Fruit fly (Drosophila melanogaster) whole organism, embryonic: ENCODE results near the gene bmm.

ENCODE experiments used
- Abd-B ChIP-seq: fragments of 200-800 bp; sonication (Bioruptor generic); optimal IDR thresholded peaks from 2 replicates; lab custom pipeline; 2018; ENCODE audit warnings: missing biosample characterization, mild to moderate bottlenecking, missing genetic modification characterization, moderate library complexity
- Aef1 ChIP-seq: fragments of 200-800 bp; sonication (Bioruptor generic); IDR thresholded peaks from 3 replicates; pipeline ENCODE4 v1.3.6; 2022; ENCODE audit warnings: missing biosample characterization, missing genetic modification characterization
- CG11696 ChIP-seq: fragments of 200-800 bp; sonication (Bioruptor generic); IDR thresholded peaks from 2 replicates; pipeline ENCODE4 v1.3.6; 2022; ENCODE audit warnings: missing biosample characterization, missing genetic modification characterization
- CG12071 ChIP-seq: fragments of 200-800 bp; sonication (Bioruptor generic); optimal IDR thresholded peaks from 3 replicates; lab custom pipeline; 2018; ENCODE audit warnings: missing biosample characterization, mild to moderate bottlenecking, missing genetic modification characterization
- CG12659 ChIP-seq: fragments of 200-800 bp; sonication (Bioruptor generic); optimal IDR thresholded peaks from 3 replicates; lab custom pipeline; 2017; ENCODE audit warnings: mild to moderate bottlenecking, missing biosample characterization, missing genetic modification reagents, missing genetic modification characterization
- CG13894 ChIP-seq: fragments of 200-800 bp; sonication (Bioruptor generic); optimal IDR thresholded peaks from 3 replicates; lab custom pipeline; 2018; ENCODE audit warnings: missing biosample characterization, mild to moderate bottlenecking, missing genetic modification characterization, moderate library complexity
- CG14965 ChIP-seq: fragments of 200-800 bp; sonication (Bioruptor generic); optimal IDR thresholded peaks from 2 replicates; lab custom pipeline; 2016; ENCODE audit warnings: missing biosample characterization, missing genetic modification characterization, borderline replicate concordance
- CG17186 ChIP-seq: fragments of 200-800 bp; sonication (Bioruptor generic); optimal IDR thresholded peaks from 3 replicates; lab custom pipeline; 2017; ENCODE audit warnings: missing biosample characterization, missing genetic modification reagents, missing genetic modification characterization
- CG18476 ChIP-seq: fragments of 200-800 bp; sonication (Bioruptor generic); optimal IDR thresholded peaks from 2 replicates; lab custom pipeline; 2016; ENCODE audit warnings: missing biosample characterization, mild to moderate bottlenecking, missing genetic modification characterization
- CG2889 ChIP-seq: fragments of 200-800 bp; sonication (Bioruptor generic); IDR thresholded peaks from 3 replicates; pipeline ENCODE4 v1.3.6; 2022; ENCODE audit warnings: missing biosample characterization, missing genetic modification characterization
- CG32532 ChIP-seq: fragments of 200-800 bp; sonication (Bioruptor generic); IDR thresholded peaks from 2 replicates; pipeline ENCODE4 v1.3.6; 2022; ENCODE audit warnings: missing biosample characterization, missing genetic modification characterization
- CG32772 ChIP-seq: fragments of 200-800 bp; sonication (Bioruptor generic); IDR thresholded peaks from 2 replicates; pipeline ENCODE4 v1.3.6; 2022; ENCODE audit warnings: missing biosample characterization, missing genetic modification characterization
- CG34376 ChIP-seq: fragments of 200-800 bp; sonication (Bioruptor generic); optimal IDR thresholded peaks from 2 replicates; lab custom pipeline; 2018; ENCODE audit warnings: missing biosample characterization, mild to moderate bottlenecking, missing genetic modification characterization
- CG34422 ChIP-seq: fragments of 200-800 bp; sonication (Bioruptor generic); IDR thresholded peaks from 3 replicates; pipeline ENCODE4 v1.3.6; 2022; ENCODE audit warnings: missing biosample characterization, missing genetic modification characterization
- CG4328 ChIP-seq: fragments of 200-800 bp; sonication (Bioruptor generic); optimal IDR thresholded peaks from 3 replicates; lab custom pipeline; 2017; ENCODE audit warnings: missing biosample characterization, missing genetic modification reagents, missing genetic modification characterization
- CG43689 ChIP-seq: fragments of 200-800 bp; sonication (Bioruptor generic); IDR thresholded peaks from 2 replicates; pipeline ENCODE4 v1.3.6; 2022; ENCODE audit warnings: missing biosample characterization, missing genetic modification characterization
- CG4404 ChIP-seq: fragments of 200-800 bp; sonication (Bioruptor generic); IDR thresholded peaks from 2 replicates; pipeline ENCODE4 v1.3.6; 2022; ENCODE audit warnings: missing biosample characterization, missing genetic modification characterization
- CG8765 ChIP-seq: fragments of 200-800 bp; sonication (Bioruptor generic); IDR thresholded peaks from 2 replicates; pipeline ENCODE4 v1.3.6; 2022; ENCODE audit warnings: missing biosample characterization, missing genetic modification characterization
- CG9215 ChIP-seq: fragments of 200-800 bp; sonication (Bioruptor generic); IDR thresholded peaks from 2 replicates; pipeline ENCODE4 v1.3.6; 2022; ENCODE audit warnings: missing biosample characterization, missing genetic modification characterization
- CG9817 ChIP-seq: fragments of 200-800 bp; sonication (Bioruptor generic); optimal IDR thresholded peaks from 2 replicates; lab custom pipeline; 2018; ENCODE audit warnings: missing biosample characterization, mild to moderate bottlenecking, missing genetic modification characterization, moderate library complexity
- D19A ChIP-seq: fragments of 200-800 bp; optimal IDR thresholded peaks from 3 replicates; lab custom pipeline; 2019; ENCODE audit warnings: missing biosample characterization, mild to moderate bottlenecking, missing genetic modification characterization, moderate library complexity
- Dbx ChIP-seq: fragments of 200-800 bp; sonication (Bioruptor generic); IDR thresholded peaks from 3 replicates; pipeline ENCODE4 v1.3.6; 2022; ENCODE audit warnings: missing biosample characterization, missing genetic modification characterization
- Doc3 ChIP-seq: fragments of 200-800 bp; sonication (Bioruptor generic); IDR thresholded peaks from 3 replicates; pipeline ENCODE4 v1.3.6; 2022; ENCODE audit warnings: missing biosample characterization, missing genetic modification characterization; ENCODE audit not compliant: partially characterized antibody
- Hand ChIP-seq: fragments of 200-800 bp; sonication (Bioruptor generic); optimal IDR thresholded peaks from 2 replicates; lab custom pipeline; 2017; ENCODE audit warnings: mild to moderate bottlenecking, missing biosample characterization, missing genetic modification reagents, missing genetic modification characterization
- NC2α ChIP-seq: fragments of 200-800 bp; sonication (Bioruptor generic); optimal IDR thresholded peaks from 2 replicates; lab custom pipeline; 2016; ENCODE audit warnings: missing biosample characterization, missing genetic modification characterization
- NFAT ChIP-seq: fragments of 200-800 bp; sonication (Bioruptor generic); IDR thresholded peaks from 2 replicates; pipeline ENCODE4 v1.3.6; 2022; ENCODE audit warnings: missing biosample characterization, missing genetic modification characterization
- PHDP ChIP-seq: fragments of 200-800 bp; sonication (Bioruptor generic); optimal IDR thresholded peaks from 3 replicates; lab custom pipeline; 2018; ENCODE audit warnings: missing biosample characterization, mild to moderate bottlenecking, missing genetic modification characterization, moderate library complexity
- Scr ChIP-seq: fragments of 200-800 bp; sonication (Bioruptor generic); IDR thresholded peaks from 2 replicates; pipeline ENCODE4 v1.3.6; 2022; ENCODE audit warnings: missing biosample characterization, missing genetic modification characterization; ENCODE audit not compliant: partially characterized antibody
- Trl ChIP-seq, 3 experiments: fragments of >200 bp in 2 of 3; fragments of 200-800 bp in 1 of 3; sonication (Bioruptor generic) in 1 of 3; optimal IDR thresholded peaks; 2 replicates in 1 of 3; 3 replicates in 2 of 3; lab custom pipeline; 2016 to 2017; ENCODE audit warnings: missing biosample characterization in 1 of 3, missing genetic modification characterization in 1 of 3
- amos ChIP-seq: fragments of 200-800 bp; sonication (Bioruptor generic); IDR thresholded peaks from 2 replicates; pipeline ENCODE4 v1.3.6; 2022; ENCODE audit warnings: missing biosample characterization, missing genetic modification characterization; ENCODE audit not compliant: partially characterized antibody
- cato ChIP-seq: fragments of 200-800 bp; sonication (Bioruptor generic); optimal IDR thresholded peaks from 2 replicates; lab custom pipeline; 2016; ENCODE audit warnings: missing biosample characterization, missing genetic modification characterization, borderline replicate concordance
- cg ChIP-seq: fragments of 200-800 bp; sonication (Bioruptor generic); optimal IDR thresholded peaks from 3 replicates; lab custom pipeline; 2019; ENCODE audit warnings: missing biosample characterization, mild to moderate bottlenecking, missing genetic modification characterization, moderate library complexity
- dpn ChIP-seq, 2 experiments: fragments of 200-800 bp; sonication (Bioruptor generic); optimal IDR thresholded peaks; 3 replicates each; lab custom pipeline; 2016; ENCODE audit warnings: missing biosample characterization in 2 of 2, missing genetic modification characterization in 2 of 2
- emc ChIP-seq: fragments of 200-800 bp; sonication (Bioruptor generic); optimal IDR thresholded peaks from 2 replicates; lab custom pipeline; 2016; ENCODE audit warnings: missing biosample characterization, missing genetic modification characterization
- eve ChIP-seq, 2 experiments: fragments of >200 bp; optimal IDR thresholded peaks; 2 replicates each; lab custom pipeline; 2017; ENCODE audit warnings: missing biosample characterization in 2 of 2, missing genetic modification characterization in 2 of 2
- inv ChIP-seq: fragments of 200-800 bp; sonication (Bioruptor generic); IDR thresholded peaks from 2 replicates; pipeline ENCODE4 v1.3.6; 2022; ENCODE audit warnings: missing biosample characterization, missing genetic modification characterization; ENCODE audit not compliant: partially characterized antibody
- jigr1 ChIP-seq: fragments of 200-800 bp; sonication (Bioruptor generic); IDR thresholded peaks from 3 replicates; pipeline ENCODE4 v1.3.6; 2022; ENCODE audit warnings: missing biosample characterization, missing genetic modification characterization
- lilli ChIP-seq: fragments of 200-800 bp; sonication (Bioruptor generic); optimal IDR thresholded peaks from 3 replicates; lab custom pipeline; 2016; ENCODE audit warnings: missing biosample characterization, missing genetic modification characterization
- peb ChIP-seq: fragments of 200-800 bp; sonication (Bioruptor generic); IDR thresholded peaks from 2 replicates; pipeline ENCODE4 v1.3.6; 2022; ENCODE audit warnings: missing biosample characterization, missing genetic modification characterization
- pfk ChIP-seq: fragments of 200-800 bp; sonication (Bioruptor generic); optimal IDR thresholded peaks from 2 replicates; lab custom pipeline; 2018; ENCODE audit warnings: missing biosample characterization, mild to moderate bottlenecking, missing genetic modification characterization, moderate library complexity
- pros ChIP-seq: fragments of 200-800 bp; sonication (Bioruptor generic); optimal IDR thresholded peaks from 3 replicates; lab custom pipeline; 2019; ENCODE audit warnings: missing biosample characterization, mild to moderate bottlenecking, missing genetic modification characterization, moderate library complexity
- ranshi ChIP-seq: fragments of 200-800 bp; sonication (Bioruptor generic); IDR thresholded peaks from 2 replicates; pipeline ENCODE4 v1.3.6; 2022; ENCODE audit warnings: missing biosample characterization, missing genetic modification characterization
- seq ChIP-seq: fragments of 200-800 bp; sonication (Bioruptor generic); IDR thresholded peaks from 2 replicates; pipeline ENCODE4 v1.3.6; 2022; ENCODE audit warnings: missing biosample characterization, missing genetic modification characterization
- tll ChIP-seq, 2 experiments: fragments of 200-800 bp in 1 of 2; fragments of >200 bp in 1 of 2; sonication (Bioruptor generic) in 1 of 2; optimal IDR thresholded peaks; 2 replicates each; lab custom pipeline; 2017 to 2019; ENCODE audit warnings: missing biosample characterization in 2 of 2, missing genetic modification characterization in 2 of 2, mild to moderate bottlenecking in 1 of 2, moderate library complexity in 1 of 2
- tx ChIP-seq: fragments of 200-800 bp; sonication (Bioruptor generic); optimal IDR thresholded peaks from 2 replicates; lab custom pipeline; 2016; ENCODE audit warnings: missing biosample characterization, missing genetic modification characterization
- unc-4 ChIP-seq: fragments of 200-800 bp; sonication (Bioruptor generic); IDR thresholded peaks from 2 replicates; pipeline ENCODE4 v1.3.6; 2022; ENCODE audit warnings: missing biosample characterization, missing genetic modification characterization; ENCODE audit not compliant: partially characterized antibody

The bmm gene

dm6 chr3L:14775711-14776660 lies 10.2 kb downstream of the bmm start, which contains the start of gene mop (continued):
- TF ChIP-seq CG12659 (GFP tag; lab: Kevin White, UChicago) (peak; percentile 55), CG11696 (GFP tag; lab: Robert Waterston, UW) (peak; percentile 43; the same call in 1 of the 2 replicates), CG13894 (tag; lab: Kevin White, UChicago) (no peak), CG4328 (no peak), CG32532 (GFP tag; lab: Robert Waterston, UW) (peak; percentile 80), CG9215 (GFP tag; lab: Robert Waterston, UW) (peak; percentile 23; the same call in 1 of the 2 replicates), Hand (GFP tag; lab: Kevin White, UChicago) (no peak), inv (GFP tag; lab: Robert Waterston, UW) (peak; percentile 40; the same call in 1 of the 2 replicates), NC2α (no peak), pfk (GFP tag; lab: Kevin White, UChicago) (no peak), jigr1 (GFP tag; lab: Robert Waterston, UW) (peak; percentile 56; the same call in 1 of the 3 replicates), CG9817 (peak; percentile 2), unc-4 (GFP tag; lab: Robert Waterston, UW) (peak; percentile 68), tx (no peak), CG4404 (GFP tag; lab: Robert Waterston, UW) (no peak), pros (GFP tag; lab: Kevin White, UChicago) (no peak), Dbx (GFP tag; lab: Robert Waterston, UW) (peak; percentile 70; the same call in 2 of the 3 replicates), Doc3 (GFP tag; lab: Robert Waterston, UW) (peak; percentile 42; the same call in 1 of the 3 replicates), CG17186 (GFP tag; lab: Kevin White, UChicago) (no peak), PHDP (tag; lab: Kevin White, UChicago) (no peak), CG34376 (GFP tag; lab: Kevin White, UChicago) (no peak), eve (GFP tag; optimal IDR thresholded peaks at IDR 0.05; lab: Kevin White, UChicago) (no peak), Abd-B (no peak), CG43689 (GFP tag; lab: Robert Waterston, UW) (no peak), CG34422 (GFP tag; lab: Robert Waterston, UW) (no peak; the same call in 1 of the 3 replicates), lilli (GFP tag; lab: Kevin White, UChicago) (peak; percentile 32), dpn (GFP tag; optimal IDR thresholded peaks at IDR 0.05; lab: Kevin White, UChicago) (peak; percentile 9 to 35), ranshi (GFP tag; lab: Robert Waterston, UW) (peak; percentile 35; the same call in 1 of the 2 replicates), Aef1 (GFP tag; lab: Robert Waterston, UW) (peak; percentile 30; the same call in 1 of the 3 replicates), CG32772 (GFP tag; lab: Robert Waterston, UW) (peak; percentile 58; the same call in 1 of the 2 replicates), CG18476 (GFP tag; lab: Kevin White, UChicago) (peak; percentile 28), seq (GFP tag; lab: Robert Waterston, UW) (peak; percentile 53; the same call in 1 of the 2 replicates), cg (GFP tag; lab: Kevin White, UChicago) (no peak), emc (GFP tag; lab: Kevin White, UChicago) (no peak), amos (peak; percentile 61; the same call in 1 of the 2 replicates), Trl (optimal IDR thresholded peaks at IDR 0.05; lab: Kevin White, UChicago) (peak; percentile 57 to 59), Trl (GFP tag; optimal IDR thresholded peaks at IDR 0.05; lab: Kevin White, UChicago) (no peak), D19A (tag; lab: Kevin White, UChicago) (no peak), CG2889 (GFP tag; lab: Robert Waterston, UW) (0 out of 3 replicates have a peak, but pooled peaks have one; percentile 19), peb (GFP tag; lab: Robert Waterston, UW) (no peak), Scr (peak; percentile 71), CG8765 (GFP tag; lab: Robert Waterston, UW) (no peak), cato (peak; percentile 2), CG14965 (GFP tag; lab: Kevin White, UChicago) (no peak), CG12071 (GFP tag; lab: Kevin White, UChicago) (no peak), tll (GFP tag; optimal IDR thresholded peaks at IDR 0.05; lab: Kevin White, UChicago) (no peak), NFAT (peak; percentile 70; the same call in 1 of the 2 replicates)
